Worm (Caenorhabditis elegans): ENCODE results near the gene F40G9.14.

The F40G9.14 gene

ce11 chrIII:157980-158379 is 19.6 kb downstream of the F40G9.14 start:
- TF ChIP-seq klf-2 (GFP tag; conservative IDR thresholded peaks at IDR 0.05) (no peak), flt-1 (GFP tag; IDR thresholded peaks at IDR 0.05) (no peak), cog-1 (tag; optimal IDR thresholded peaks at IDR 0.05) (no peak), med-1 (GFP tag; optimal IDR thresholded peaks at IDR 0.05; ENCODE audit: insufficient read depth) (no peak), tab-1 (GFP tag; IDR thresholded peaks at IDR 0.05) (no peak), ref-1 (GFP tag; conservative IDR thresholded peaks at IDR 0.05) (no peak), T22C8.4 (GFP tag; IDR thresholded peaks at IDR 0.05) (no peak), ztf-29 (GFP tag; IDR thresholded peaks at IDR 0.05) (no peak), ztf-23 (GFP tag; IDR thresholded peaks at IDR 0.05) (no peak)

- TF ChIP-seq ztf-29 (GFP tag; IDR thresholded peaks at IDR 0.05) (no peak), flt-1 (GFP tag; IDR thresholded peaks at IDR 0.05) (no peak), ref-1 (GFP tag; conservative IDR thresholded peaks at IDR 0.05) (no peak), tab-1 (GFP tag; IDR thresholded peaks at IDR 0.05) (no peak), ztf-23 (GFP tag; IDR thresholded peaks at IDR 0.05) (no peak), med-1 (GFP tag; optimal IDR thresholded peaks at IDR 0.05; ENCODE audit: insufficient read depth) (no peak), klf-2 (GFP tag; conservative IDR thresholded peaks at IDR 0.05) (no peak), cog-1 (tag; optimal IDR thresholded peaks at IDR 0.05) (no peak), T22C8.4 (GFP tag; IDR thresholded peaks at IDR 0.05) (no peak)
Measured at ce11 chrIII:156645-157044, 21.0 kb downstream of the F40G9.14 start, which contains the start of the genes zig-13 and ver-1. Gene zig-13, minus strand, starts transcription at chrIII:156745. Gene ver-1, plus strand, starts transcription at chrIII:156824.

ce11 chrIII:154168-154567 is 23.4 kb downstream of the F40G9.14 start:
- no peak for TF ChIP-seq T22C8.4 (GFP tag; IDR thresholded peaks at IDR 0.05)
- TF ChIP-seq flt-1 (GFP tag; IDR thresholded peaks at IDR 0.05): no peak
- no peak for TF ChIP-seq cog-1 (tag; optimal IDR thresholded peaks at IDR 0.05)
- no peak for TF ChIP-seq klf-2 (GFP tag; conservative IDR thresholded peaks at IDR 0.05)
- no peak for TF ChIP-seq med-1 (GFP tag; optimal IDR thresholded peaks at IDR 0.05; ENCODE audit: insufficient read depth)
- TF ChIP-seq tab-1 (GFP tag; IDR thresholded peaks at IDR 0.05): no peak
- no peak for TF ChIP-seq ztf-23 (GFP tag; IDR thresholded peaks at IDR 0.05)
- no peak for TF ChIP-seq ref-1 (GFP tag; conservative IDR thresholded peaks at IDR 0.05)
- TF ChIP-seq ztf-29 (GFP tag; IDR thresholded peaks at IDR 0.05): no peak

- no peak for TF ChIP-seq ztf-29 (GFP tag; IDR thresholded peaks at IDR 0.05)
- TF ChIP-seq ref-1 (GFP tag; conservative IDR thresholded peaks at IDR 0.05): no peak
- TF ChIP-seq cog-1 (tag; optimal IDR thresholded peaks at IDR 0.05): no peak
- TF ChIP-seq T22C8.4 (GFP tag; IDR thresholded peaks at IDR 0.05): no peak
- TF ChIP-seq tab-1 (GFP tag; IDR thresholded peaks at IDR 0.05): no peak
- TF ChIP-seq med-1 (GFP tag; optimal IDR thresholded peaks at IDR 0.05; ENCODE audit: insufficient read depth): no peak
- TF ChIP-seq ztf-23 (GFP tag; IDR thresholded peaks at IDR 0.05): no peak
- TF ChIP-seq klf-2 (GFP tag; conservative IDR thresholded peaks at IDR 0.05): no peak
- TF ChIP-seq flt-1 (GFP tag; IDR thresholded peaks at IDR 0.05): no peak
Measured at ce11 chrIII:151084-151483, 26.5 kb downstream of the F40G9.14 start.

- no peak for TF ChIP-seq T22C8.4 (GFP tag; IDR thresholded peaks at IDR 0.05)
- TF ChIP-seq ztf-29 (GFP tag; IDR thresholded peaks at IDR 0.05): no peak
- no peak for TF ChIP-seq flt-1 (GFP tag; IDR thresholded peaks at IDR 0.05)
- no peak for TF ChIP-seq cog-1 (tag; optimal IDR thresholded peaks at IDR 0.05)
- TF ChIP-seq klf-2 (GFP tag; conservative IDR thresholded peaks at IDR 0.05): no peak
- no peak for TF ChIP-seq tab-1 (GFP tag; IDR thresholded peaks at IDR 0.05)
- no peak for TF ChIP-seq med-1 (GFP tag; optimal IDR thresholded peaks at IDR 0.05; ENCODE audit: insufficient read depth)
- no peak for TF ChIP-seq ref-1 (GFP tag; conservative IDR thresholded peaks at IDR 0.05)
- TF ChIP-seq ztf-23 (GFP tag; IDR thresholded peaks at IDR 0.05): no peak
Measured at ce11 chrIII:149132-149531, 28.5 kb downstream of the F40G9.14 start.

ce11 chrIII:147570-148076 is 30.0 kb downstream of the F40G9.14 start, which contains the start of gene sqst-5:
Gene sqst-5, minus strand, starts transcription at chrIII:147620.
- TF ChIP-seq ztf-29 (GFP tag; IDR thresholded peaks at IDR 0.05) (no peak), ztf-23 (GFP tag; IDR thresholded peaks at IDR 0.05) (no peak), flt-1 (GFP tag; IDR thresholded peaks at IDR 0.05) (no peak), med-1 (GFP tag; optimal IDR thresholded peaks at IDR 0.05; ENCODE audit: insufficient read depth) (no peak), T22C8.4 (GFP tag; IDR thresholded peaks at IDR 0.05) (no peak), cog-1 (tag; optimal IDR thresholded peaks at IDR 0.05) (no peak), klf-2 (GFP tag; conservative IDR thresholded peaks at IDR 0.05) (no peak), tab-1 (GFP tag; IDR thresholded peaks at IDR 0.05) (no peak), ref-1 (GFP tag; conservative IDR thresholded peaks at IDR 0.05) (no peak)

- TF ChIP-seq flt-1 (GFP tag; IDR thresholded peaks at IDR 0.05): no peak
- no peak for TF ChIP-seq T22C8.4 (GFP tag; IDR thresholded peaks at IDR 0.05)
- no peak for TF ChIP-seq ztf-23 (GFP tag; IDR thresholded peaks at IDR 0.05)
- TF ChIP-seq cog-1 (tag; optimal IDR thresholded peaks at IDR 0.05): no peak
- TF ChIP-seq ztf-29 (GFP tag; IDR thresholded peaks at IDR 0.05): no peak
- no peak for TF ChIP-seq med-1 (GFP tag; optimal IDR thresholded peaks at IDR 0.05; ENCODE audit: insufficient read depth)
- no peak for TF ChIP-seq klf-2 (GFP tag; conservative IDR thresholded peaks at IDR 0.05)
Measured at ce11 chrIII:146369-146768, 31.2 kb downstream of the F40G9.14 start, which contains the start of gene fbxb-84. Gene fbxb-84, minus strand, starts transcription at chrIII:146469.

ce11 chrIII:145078-145477 is 32.5 kb downstream of the F40G9.14 start, which contains the start of the genes T17A3.12 and fbxb-83:
Gene T17A3.12, minus strand, starts transcription at chrIII:145178.
Gene fbxb-83, minus strand, starts transcription at chrIII:145211.
- no peak for TF ChIP-seq T22C8.4 (GFP tag; IDR thresholded peaks at IDR 0.05)
- no peak for TF ChIP-seq ref-1 (GFP tag; conservative IDR thresholded peaks at IDR 0.05)

ce11 chrIII:143121-143520 is 34.5 kb downstream of the F40G9.14 start, which contains the start of gene fbxb-82:
Gene fbxb-82, minus strand, starts transcription at chrIII:143221.
- TF ChIP-seq ztf-29 (GFP tag; IDR thresholded peaks at IDR 0.05) (no peak), med-1 (GFP tag; optimal IDR thresholded peaks at IDR 0.05; ENCODE audit: insufficient read depth) (no peak), ztf-23 (GFP tag; IDR thresholded peaks at IDR 0.05) (no peak), flt-1 (GFP tag; IDR thresholded peaks at IDR 0.05) (no peak), ref-1 (GFP tag; conservative IDR thresholded peaks at IDR 0.05) (no peak), tab-1 (GFP tag; IDR thresholded peaks at IDR 0.05) (no peak), cog-1 (tag; optimal IDR thresholded peaks at IDR 0.05) (no peak)

ce11 chrIII:140904-141303 is 36.7 kb downstream of the F40G9.14 start, which contains the start of gene fbxb-81:
Gene fbxb-81, minus strand, starts transcription at chrIII:141217.
- TF ChIP-seq cog-1 (tag; optimal IDR thresholded peaks at IDR 0.05) (no peak), ztf-23 (GFP tag; IDR thresholded peaks at IDR 0.05) (no peak), ztf-29 (GFP tag; IDR thresholded peaks at IDR 0.05) (no peak), klf-2 (GFP tag; conservative IDR thresholded peaks at IDR 0.05) (no peak), T22C8.4 (GFP tag; IDR thresholded peaks at IDR 0.05) (no peak), ref-1 (GFP tag; conservative IDR thresholded peaks at IDR 0.05) (no peak), tab-1 (GFP tag; IDR thresholded peaks at IDR 0.05) (no peak), flt-1 (GFP tag; IDR thresholded peaks at IDR 0.05) (no peak), med-1 (GFP tag; optimal IDR thresholded peaks at IDR 0.05; ENCODE audit: insufficient read depth) (no peak)

All from whole organism, midembryonic.